Worm (Caenorhabditis elegans) whole organism, L3 larva: ENCODE measurements around the gene F33H12.1.
"Not testable (repeated sequence)": the region's sequence is repeated elsewhere in the genome, so short reads cannot be mapped to it uniquely, and the experiment has no call there.

Experiments
- ama-1 ChIP-seq: fragments of 150-350 bp; optimal IDR thresholded peaks from 2 replicates; lab custom pipeline; 2018
- fos-1 ChIP-seq: fragments of 150-350 bp; optimal IDR thresholded peaks from 2 replicates; lab custom pipeline; 2014; ENCODE audit warnings: missing biosample characterization, missing genetic modification characterization
- pqm-1 ChIP-seq: fragments of 150-350 bp; optimal IDR thresholded peaks from 2 replicates; lab custom pipeline; 2017; ENCODE audit warnings: missing biosample characterization, missing genetic modification characterization, inconsistent platforms
- sea-2 ChIP-seq: fragments of 150-350 bp; sonication (generic microtip); optimal IDR thresholded peaks from 4 replicates; lab custom pipeline; 2014; ENCODE audit warnings: missing biosample characterization, missing genetic modification reagents, missing genetic modification characterization
- skn-1 ChIP-seq: fragments of 150-350 bp; optimal IDR thresholded peaks from 2 replicates; lab custom pipeline; 2014; ENCODE audit warnings: missing biosample characterization, missing genetic modification characterization
- tbx-2 ChIP-seq: sonication (generic microtip); optimal IDR thresholded peaks from 2 replicates; lab custom pipeline; 2016; ENCODE audit warnings: mild to moderate bottlenecking, missing genetic modification characterization, missing compliant biosample characterization
- unc-62 ChIP-seq: fragments of 150-350 bp; sonication (generic microtip); optimal IDR thresholded peaks from 4 replicates; lab custom pipeline; 2014; ENCODE audit warnings: missing biosample characterization, missing genetic modification reagents, missing genetic modification characterization
- ztf-11 ChIP-seq: fragments of 150-350 bp; optimal IDR thresholded peaks from 2 replicates; lab custom pipeline; 2014; ENCODE audit warnings: missing biosample characterization, missing genetic modification characterization

DNA sequence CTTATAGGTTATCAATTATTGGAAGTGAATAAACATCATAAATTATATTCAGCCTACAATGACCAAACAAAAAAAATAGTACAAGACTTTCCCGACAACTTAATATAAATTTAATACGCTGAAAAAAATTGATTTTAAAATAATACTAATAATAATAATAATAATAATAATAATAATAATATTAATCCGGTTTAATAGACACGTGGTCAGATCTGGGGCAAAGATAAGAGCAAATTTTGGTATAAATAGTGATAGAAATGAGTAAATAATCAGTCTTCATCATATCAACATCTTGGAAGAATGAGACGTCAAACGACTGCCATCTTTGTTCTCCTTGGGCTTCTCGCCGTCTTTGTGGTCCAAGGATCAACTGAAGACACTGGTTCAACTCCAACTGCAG is 16.4 kb downstream of the F33H12.1 start, which contains the start of gene msrp-5:
- TF ChIP-seq fos-1; ama-1 (lab: Kevin White, UChicago); ztf-11 (tag; lab: Kevin White, UChicago); pqm-1 (tag; lab: Kevin White, UChicago); sea-2; unc-62 (GFP tag; lab: Kevin White, UChicago); tbx-2 (tag; lab: Kevin White, UChicago); skn-1 (tag; lab: Kevin White, UChicago): not testable (repeated sequence)
